Fruit fly (Drosophila melanogaster): ENCODE results near the gene alpha-Man-Ib.

Gene alpha-Man-Ib

DNA sequence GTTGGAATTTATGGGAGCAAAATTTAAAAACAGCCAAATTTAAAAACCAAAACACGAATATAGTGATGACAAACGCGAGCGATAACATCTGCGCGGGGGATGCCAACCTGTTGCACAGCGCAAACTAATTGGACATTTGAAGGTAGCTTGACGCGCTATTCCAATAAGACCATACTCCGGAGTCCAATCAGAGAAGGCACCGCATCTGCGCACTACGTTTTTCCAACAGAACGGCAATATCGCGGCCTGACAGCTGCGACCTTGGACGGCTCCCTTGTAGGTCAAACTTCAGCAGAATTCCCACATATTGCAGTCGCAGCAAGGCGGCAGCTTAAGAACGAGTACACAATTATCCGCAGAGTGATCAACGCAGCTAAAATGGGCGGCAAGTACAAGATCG lies 35.5 kb upstream of the alpha-Man-Ib start, which contains the start of the genes CG11882 and Pglym78 (continued):
- TF ChIP-seq chinmo (GFP tag; IDR thresholded peaks at IDR 0.05; ENCODE audit: partially characterized antibody) (peak; percentile 93), Gsc (GFP tag; IDR thresholded peaks at IDR 0.05) (no peak), MESR4 (GFP tag; optimal IDR thresholded peaks at IDR 0.05) (peak; percentile 88), pita (GFP tag; optimal IDR thresholded peaks at IDR 0.05) (no peak), zen2 (GFP tag; IDR thresholded peaks at IDR 0.05; ENCODE audit: partially characterized antibody) (peak; percentile 34; the same call in 1 of the 3 replicates), CG13296 (GFP tag; optimal IDR thresholded peaks at IDR 0.05) (no peak), CG10565 (GFP tag; optimal IDR thresholded peaks at IDR 0.05) (no peak), CG2199 (GFP tag; IDR thresholded peaks at IDR 0.05) (0 out of 3 replicates have a peak, but pooled peaks have one; percentile 51), Doc2 (GFP tag; IDR thresholded peaks at IDR 0.05) (no peak), CG12071 (GFP tag; optimal IDR thresholded peaks at IDR 0.05) (no peak), CG14441 (GFP tag; IDR thresholded peaks at IDR 0.05) (no peak), shn (GFP tag; optimal IDR thresholded peaks at IDR 0.05) (peak; percentile 16), ash1 (GFP tag; optimal IDR thresholded peaks at IDR 0.05) (no peak), sd (tag; optimal IDR thresholded peaks at IDR 0.05) (no peak), CkIIα-i1 (GFP tag; IDR thresholded peaks at IDR 0.05) (no peak), B-H1 (GFP tag; IDR thresholded peaks at IDR 0.05) (no peak), gem (tag; optimal IDR thresholded peaks at IDR 0.05) (no peak), CG14860 (GFP tag; IDR thresholded peaks at IDR 0.05; ENCODE audit: partially characterized antibody) (no peak), CG4854 (GFP tag; optimal IDR thresholded peaks at IDR 0.05) (no peak), ATbp (GFP tag; optimal IDR thresholded peaks at IDR 0.05) (no peak), Camta (GFP tag; optimal IDR thresholded peaks at IDR 0.05) (peak; percentile 43), D (optimal IDR thresholded peaks at IDR 0.05) (peak; percentile 77), D (GFP tag; optimal IDR thresholded peaks at IDR 0.05) (no peak), CG10366 (GFP tag; IDR thresholded peaks at IDR 0.05) (no peak), CG2129 (GFP tag; IDR thresholded peaks at IDR 0.05; ENCODE audit: partially characterized antibody) (0 out of 2 replicates have a peak, but pooled peaks have one; percentile 15), Meics (GFP tag; optimal IDR thresholded peaks at IDR 0.05) (peak; percentile 6), jing (GFP tag; optimal IDR thresholded peaks at IDR 0.05) (no peak), CG6654 (GFP tag; optimal IDR thresholded peaks at IDR 0.05) (no peak), vvl (GFP tag; IDR thresholded peaks at IDR 0.05) (peak; percentile 83), ind (GFP tag; optimal IDR thresholded peaks at IDR 0.05) (no peak), CG2712 (tag; optimal IDR thresholded peaks at IDR 0.05) (peak; percentile 54), esg (GFP tag; conservative IDR thresholded peaks at IDR 0.05) (no peak), bsh (GFP tag; optimal IDR thresholded peaks at IDR 0.05) (no peak), Stat92E (GFP tag; optimal IDR thresholded peaks at IDR 0.05) (no peak), Atf6 (GFP tag; IDR thresholded peaks at IDR 0.05) (peak; percentile 30; the same call in 1 of the 2 replicates), CG16863 (GFP tag; optimal IDR thresholded peaks at IDR 0.05) (peak; percentile 25), Nf-YA (GFP tag; IDR thresholded peaks at IDR 0.05) (no peak), CG17359 (tag; optimal IDR thresholded peaks at IDR 0.05) (peak; percentile 6), CG9932 (GFP tag; IDR thresholded peaks at IDR 0.05) (peak; percentile 66), pan (optimal IDR thresholded peaks at IDR 0.05) (no peak), pan (GFP tag; optimal IDR thresholded peaks at IDR 0.05 in 1 of 2, IDR thresholded peaks at IDR 0.05 in 1 of 2) (peak in 1 of 2 experiments; percentile 39), ken (GFP tag; IDR thresholded peaks at IDR 0.05) (0 out of 3 replicates have a peak, but pooled peaks have one; percentile 64), CG5180 (GFP tag; optimal IDR thresholded peaks at IDR 0.05) (no peak), Hr78 (GFP tag; optimal IDR thresholded peaks at IDR 0.05) (peak in 1 of 2 experiments; percentile 62), salm (tag; optimal IDR thresholded peaks at IDR 0.05) (peak; percentile 8), CG8944 (GFP tag; optimal IDR thresholded peaks at IDR 0.05) (no peak), twi (tag; optimal IDR thresholded peaks at IDR 0.05) (peak; percentile 28), da (GFP tag; optimal IDR thresholded peaks at IDR 0.05) (peak; percentile 79), Hmr (GFP tag; optimal IDR thresholded peaks at IDR 0.05) (peak; percentile 73), CG16779 (GFP tag; IDR thresholded peaks at IDR 0.05) (no peak)
